Worm (Caenorhabditis elegans): ENCODE results near the gene F54B11.11.

Gene F54B11.11

ce11 chrX:13543350-13543749, 35.2 kb upstream of the F54B11.11 start:
- TF ChIP-seq aly-2 (tag; optimal IDR thresholded peaks at IDR 0.05), result no peak
- TF ChIP-seq nhr-237 (tag; optimal IDR thresholded peaks at IDR 0.05), result no peak
- no peak for TF ChIP-seq unc-55 (GFP tag; optimal IDR thresholded peaks at IDR 0.05)
- no peak for TF ChIP-seq gmeb-1 (tag; optimal IDR thresholded peaks at IDR 0.05)
- TF ChIP-seq mdl-1 (tag; optimal IDR thresholded peaks at IDR 0.05), result no peak
- no peak for TF ChIP-seq nhr-6 (tag; optimal IDR thresholded peaks at IDR 0.05)
- TF ChIP-seq egl-27 (tag; optimal IDR thresholded peaks at IDR 0.05), result no peak
- no peak for TF ChIP-seq snpc-4 (tag; optimal IDR thresholded peaks at IDR 0.05)
- no peak for TF ChIP-seq lsy-2 (tag; optimal IDR thresholded peaks at IDR 0.05)

- TF ChIP-seq C34F6.9 (tag; optimal IDR thresholded peaks at IDR 0.05), result no peak
- no peak for TF ChIP-seq blmp-1 (tag; optimal IDR thresholded peaks at IDR 0.05; ENCODE audit: insufficient read depth)
- TF ChIP-seq nhr-25 (tag; optimal IDR thresholded peaks at IDR 0.05), result peak; percentile 2
- TF ChIP-seq nhr-237 (tag; optimal IDR thresholded peaks at IDR 0.05), result no peak
- peak; percentile 78 for TF ChIP-seq ama-1 (optimal IDR thresholded peaks at IDR 0.05)
- TF ChIP-seq egl-27 (tag; optimal IDR thresholded peaks at IDR 0.05), result no peak
- TF ChIP-seq nhr-21 (tag; optimal IDR thresholded peaks at IDR 0.05), result peak; percentile 60
- peak; percentile 81 for TF ChIP-seq unc-55 (GFP tag; optimal IDR thresholded peaks at IDR 0.05)
- TF ChIP-seq crh-2 (tag; optimal IDR thresholded peaks at IDR 0.05), result peak; percentile 3
Measured at ce11 chrX:13544544-13545021, 34.0 kb upstream of the F54B11.11 start.

- TF ChIP-seq nhr-11 (tag; optimal IDR thresholded peaks at IDR 0.05) (no peak), dmd-4 (tag; optimal IDR thresholded peaks at IDR 0.05) (no peak), nhr-10 (tag; optimal IDR thresholded peaks at IDR 0.05) (no peak), peb-1 (tag; optimal IDR thresholded peaks at IDR 0.05) (no peak), egl-27 (tag; optimal IDR thresholded peaks at IDR 0.05) (no peak), mab-5 (tag; optimal IDR thresholded peaks at IDR 0.05) (no peak), lsy-2 (tag; optimal IDR thresholded peaks at IDR 0.05) (no peak), elt-3 (tag; optimal IDR thresholded peaks at IDR 0.05) (no peak), F13H6.1 (tag; optimal IDR thresholded peaks at IDR 0.05) (no peak), ceh-82 (tag; optimal IDR thresholded peaks at IDR 0.05) (no peak), ztf-1 (GFP tag; conservative IDR thresholded peaks at IDR 0.05) (no peak), mbf-1 (tag; optimal IDR thresholded peaks at IDR 0.05) (no peak), ZK546.5 (tag; optimal IDR thresholded peaks at IDR 0.05) (no peak), unc-62 (GFP tag; optimal IDR thresholded peaks at IDR 0.05) (no peak), sem-4 (tag; optimal IDR thresholded peaks at IDR 0.05) (no peak)
Measured at ce11 chrX:13550890-13551289, 27.7 kb upstream of the F54B11.11 start, which contains the start of gene odr-1. Gene odr-1, minus strand, starts transcription at chrX:13550990.

ce11 chrX:13555098-13555497, 23.5 kb upstream of the F54B11.11 start:
- TF ChIP-seq F13H6.1 (tag; optimal IDR thresholded peaks at IDR 0.05) (peak; percentile 68), peb-1 (tag; optimal IDR thresholded peaks at IDR 0.05) (no peak), dmd-4 (tag; optimal IDR thresholded peaks at IDR 0.05) (no peak), R02D3.7 (tag; optimal IDR thresholded peaks at IDR 0.05) (no peak), nhr-129 (tag; optimal IDR thresholded peaks at IDR 0.05) (peak; percentile 61), nhr-6 (tag; optimal IDR thresholded peaks at IDR 0.05) (no peak), alr-1 (tag; optimal IDR thresholded peaks at IDR 0.05) (no peak), sma-9 (GFP tag; optimal IDR thresholded peaks at IDR 0.05) (peak; percentile 64), sma-9 (tag; optimal IDR thresholded peaks at IDR 0.05) (no peak), nhr-12 (tag; optimal IDR thresholded peaks at IDR 0.05) (no peak), elt-3 (tag; optimal IDR thresholded peaks at IDR 0.05) (no peak), mab-5 (tag; optimal IDR thresholded peaks at IDR 0.05) (no peak)

ce11 chrX:13556066-13556465, 22.5 kb upstream of the F54B11.11 start, which contains the start of gene glb-20:
Gene glb-20, minus strand, starts transcription at chrX:13556166.
- TF ChIP-seq nhr-10 (tag; optimal IDR thresholded peaks at IDR 0.05), result no peak
- TF ChIP-seq alr-1 (tag; optimal IDR thresholded peaks at IDR 0.05), result no peak
- TF ChIP-seq nhr-6 (tag; optimal IDR thresholded peaks at IDR 0.05), result no peak
- TF ChIP-seq mbf-1 (tag; optimal IDR thresholded peaks at IDR 0.05), result no peak
- no peak for TF ChIP-seq snpc-4 (tag; optimal IDR thresholded peaks at IDR 0.05)
- TF ChIP-seq crh-2 (tag; optimal IDR thresholded peaks at IDR 0.05), result no peak
- TF ChIP-seq ztf-4 (tag; optimal IDR thresholded peaks at IDR 0.05), result no peak
- TF ChIP-seq nhr-237 (tag; optimal IDR thresholded peaks at IDR 0.05), result no peak
- no peak for TF ChIP-seq unc-55 (GFP tag; optimal IDR thresholded peaks at IDR 0.05)
- TF ChIP-seq blmp-1 (tag; optimal IDR thresholded peaks at IDR 0.05; ENCODE audit: insufficient read depth), result no peak
- no peak for TF ChIP-seq egl-27 (tag; optimal IDR thresholded peaks at IDR 0.05)
- TF ChIP-seq lsy-2 (tag; optimal IDR thresholded peaks at IDR 0.05), result no peak
- TF ChIP-seq R02D3.7 (tag; optimal IDR thresholded peaks at IDR 0.05), result no peak

Measured in whole organism, L2 larva.